Worm (Caenorhabditis elegans): ENCODE data around the gene Y41C4A.22.

DNA sequence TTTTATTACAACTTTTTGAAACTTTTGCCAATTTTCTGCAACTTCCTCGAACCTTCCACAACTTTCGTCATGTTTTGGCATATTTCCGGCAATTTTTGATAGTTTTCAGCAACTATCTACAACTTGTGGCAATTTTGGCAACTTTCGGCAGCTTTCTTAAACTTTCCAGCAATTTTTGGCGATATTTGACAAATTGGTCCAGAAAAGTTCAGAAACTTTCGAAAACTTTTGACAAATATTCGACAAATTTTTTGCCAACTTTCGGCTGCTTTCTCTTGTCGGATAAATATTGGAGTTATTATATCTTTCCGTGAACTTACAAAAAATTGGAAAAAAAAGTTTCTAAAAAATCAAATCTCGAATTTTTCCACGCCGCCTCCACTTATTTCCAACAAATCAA lies 35.2 kb downstream of the Y41C4A.22 start, which contains the start of gene Y41C4A.18:
- no peak for TF ChIP-seq pqm-1 (tag; optimal IDR thresholded peaks at IDR 0.05)
- TF ChIP-seq zag-1 (tag; optimal IDR thresholded peaks at IDR 0.05), result no peak
- TF ChIP-seq nhr-76 (tag; optimal IDR thresholded peaks at IDR 0.05), result no peak
- no peak for TF ChIP-seq nfya-1 (tag; optimal IDR thresholded peaks at IDR 0.05; ENCODE audit: insufficient read depth)
- TF ChIP-seq nhr-11 (tag; optimal IDR thresholded peaks at IDR 0.05), result no peak
- no peak for TF ChIP-seq ztf-4 (tag; optimal IDR thresholded peaks at IDR 0.05)
- no peak for TF ChIP-seq pha-4 (tag; optimal IDR thresholded peaks at IDR 0.05)
- TF ChIP-seq elt-2 (tag; optimal IDR thresholded peaks at IDR 0.05), result no peak
- TF ChIP-seq lin-39 (tag; optimal IDR thresholded peaks at IDR 0.05), result no peak
- TF ChIP-seq tbx-2 (tag; optimal IDR thresholded peaks at IDR 0.05), result no peak
- no peak for TF ChIP-seq fkh-10 (GFP tag; optimal IDR thresholded peaks at IDR 0.05)
- TF ChIP-seq unc-62 (GFP tag; optimal IDR thresholded peaks at IDR 0.05), result no peak
- TF ChIP-seq nhr-12 (tag; optimal IDR thresholded peaks at IDR 0.05), result no peak

Data from whole organism, L3 larva.